Worm (Caenorhabditis elegans): Measurements from ENCODE around the gene C09F9.2.

The C09F9.2 gene

ce11 chrII:14739143-14739542 is 33.8 kb downstream of the C09F9.2 start, which contains the start of gene npr-34:
npr-34 (minus strand) TSS chrII:14739243.
- TF ChIP-seq fkh-6 (tag; optimal IDR thresholded peaks at IDR 0.05): no peak
- TF ChIP-seq che-1 (tag; optimal IDR thresholded peaks at IDR 0.05): no peak
- TF ChIP-seq dmd-4 (tag; optimal IDR thresholded peaks at IDR 0.05; ENCODE audit: borderline replicate concordance): no peak
- TF ChIP-seq sox-4 (tag; optimal IDR thresholded peaks at IDR 0.05): no peak
- TF ChIP-seq zip-5 (tag; optimal IDR thresholded peaks at IDR 0.05): no peak
- TF ChIP-seq elt-4 (tag; optimal IDR thresholded peaks at IDR 0.05): no peak
- TF ChIP-seq ceh-6 (GFP tag; optimal IDR thresholded peaks at IDR 0.05): no peak
- TF ChIP-seq npax-4 (tag; optimal IDR thresholded peaks at IDR 0.05): no peak
- TF ChIP-seq K09A11.1 (tag; optimal IDR thresholded peaks at IDR 0.05; ENCODE audit: insufficient read depth): no peak
- TF ChIP-seq lin-11 (tag; optimal IDR thresholded peaks at IDR 0.05): no peak
- TF ChIP-seq ceh-14 (tag; optimal IDR thresholded peaks at IDR 0.05): no peak
- no peak for TF ChIP-seq nhr-232 (tag; optimal IDR thresholded peaks at IDR 0.05)
- TF ChIP-seq tbx-2 (tag; optimal IDR thresholded peaks at IDR 0.05): no peak
- TF ChIP-seq ceh-30 (tag; optimal IDR thresholded peaks at IDR 0.05): no peak
- no peak for TF ChIP-seq ahr-1 (tag; optimal IDR thresholded peaks at IDR 0.05)
- TF ChIP-seq pat-9 (tag; optimal IDR thresholded peaks at IDR 0.05): no peak
- TF ChIP-seq ceh-31 (tag; optimal IDR thresholded peaks at IDR 0.05): no peak
- no peak for TF ChIP-seq unc-3 (GFP tag; conservative IDR thresholded peaks at IDR 0.05)
- TF ChIP-seq unc-3 (tag; optimal IDR thresholded peaks at IDR 0.05): no peak
- no peak for TF ChIP-seq gmeb-2 (tag; optimal IDR thresholded peaks at IDR 0.05)

DNA sequence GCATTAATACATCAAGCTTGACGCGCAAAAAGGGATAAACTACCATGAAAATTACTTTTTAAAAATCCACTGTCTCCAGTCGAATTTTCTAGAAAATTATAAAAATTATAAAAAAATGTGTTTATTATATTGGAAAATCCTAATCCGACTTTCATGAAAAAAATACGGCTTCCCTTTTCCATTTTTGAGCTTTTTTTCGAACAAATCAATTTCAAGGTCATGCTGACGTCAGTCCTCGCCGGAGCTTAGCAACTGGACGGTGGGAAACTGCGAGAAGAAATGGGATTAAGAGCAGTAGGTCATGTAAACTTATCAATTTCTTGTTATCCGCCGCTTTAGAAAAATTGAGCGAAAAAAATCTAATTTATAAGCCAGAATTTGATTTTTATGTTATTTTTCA is 39.8 kb downstream of the C09F9.2 start:
- no peak for TF ChIP-seq fkh-10 (GFP tag; optimal IDR thresholded peaks at IDR 0.05)
- no peak for TF ChIP-seq elt-4 (tag; optimal IDR thresholded peaks at IDR 0.05)
- no peak for TF ChIP-seq fkh-6 (tag; optimal IDR thresholded peaks at IDR 0.05)
- no peak for TF ChIP-seq unc-55 (GFP tag; optimal IDR thresholded peaks at IDR 0.05)
- TF ChIP-seq gmeb-2 (tag; optimal IDR thresholded peaks at IDR 0.05): no peak
- TF ChIP-seq pat-9 (tag; optimal IDR thresholded peaks at IDR 0.05): no peak
- TF ChIP-seq pag-3 (tag; optimal IDR thresholded peaks at IDR 0.05; ENCODE audit: borderline replicate concordance): no peak
- TF ChIP-seq odd-2 (tag; optimal IDR thresholded peaks at IDR 0.05): no peak
- no peak for TF ChIP-seq ama-1 (optimal IDR thresholded peaks at IDR 0.05)
- no peak for TF ChIP-seq tbx-2 (tag; optimal IDR thresholded peaks at IDR 0.05)
- TF ChIP-seq pros-1 (tag; optimal IDR thresholded peaks at IDR 0.05): no peak
- TF ChIP-seq lin-11 (tag; optimal IDR thresholded peaks at IDR 0.05): no peak
- no peak for TF ChIP-seq ztf-16 (tag; optimal IDR thresholded peaks at IDR 0.05)
- no peak for TF ChIP-seq sox-2 (GFP tag; IDR thresholded peaks at IDR 0.05)
- TF ChIP-seq ceh-9 (tag; optimal IDR thresholded peaks at IDR 0.05): no peak
- TF ChIP-seq lim-6 (tag; optimal IDR thresholded peaks at IDR 0.05): no peak
- TF ChIP-seq ceh-30 (tag; optimal IDR thresholded peaks at IDR 0.05): no peak

- TF ChIP-seq T23F11.4 (GFP tag; optimal IDR thresholded peaks at IDR 0.05): no peak
- no peak for TF ChIP-seq ceh-24 (tag; optimal IDR thresholded peaks at IDR 0.05)
- no peak for TF ChIP-seq ztf-16 (tag; optimal IDR thresholded peaks at IDR 0.05)
These were observed 47.1 kb downstream of the C09F9.2 start, which contains the start of gene smg-9 for ce11 chrII:14752187-14752959. smg-9 (minus strand) TSS chrII:14752849.

- no peak for TF ChIP-seq T23F11.4 (GFP tag; optimal IDR thresholded peaks at IDR 0.05)
- no peak for TF ChIP-seq syd-9 (tag; optimal IDR thresholded peaks at IDR 0.05)
- no peak for TF ChIP-seq ceh-2 (tag; optimal IDR thresholded peaks at IDR 0.05)
- TF ChIP-seq hlh-6 (tag; optimal IDR thresholded peaks at IDR 0.05): no peak
- no peak for TF ChIP-seq C08G9.2 (tag; optimal IDR thresholded peaks at IDR 0.05)
- no peak for TF ChIP-seq sox-4 (tag; optimal IDR thresholded peaks at IDR 0.05)
- TF ChIP-seq pha-2 (tag; optimal IDR thresholded peaks at IDR 0.05): no peak
- TF ChIP-seq elt-2 (tag; optimal IDR thresholded peaks at IDR 0.05): no peak
- no peak for TF ChIP-seq pax-1 (tag; optimal IDR thresholded peaks at IDR 0.05)
- TF ChIP-seq pha-4 (tag; optimal IDR thresholded peaks at IDR 0.05): no peak
- TF ChIP-seq ceh-18 (tag; optimal IDR thresholded peaks at IDR 0.05): no peak
- TF ChIP-seq ceh-48 (tag; optimal IDR thresholded peaks at IDR 0.05): no peak
- TF ChIP-seq sox-2 (GFP tag; IDR thresholded peaks at IDR 0.05): no peak
- no peak for TF ChIP-seq K02D7.2 (tag; optimal IDR thresholded peaks at IDR 0.05)
- TF ChIP-seq hlh-15 (tag; optimal IDR thresholded peaks at IDR 0.05): no peak
- TF ChIP-seq unc-3 (GFP tag; conservative IDR thresholded peaks at IDR 0.05): no peak
- TF ChIP-seq unc-3 (tag; optimal IDR thresholded peaks at IDR 0.05): no peak
- no peak for TF ChIP-seq sdc-2 (tag; optimal IDR thresholded peaks at IDR 0.05)
- no peak for TF ChIP-seq ceh-19 (GFP tag; optimal IDR thresholded peaks at IDR 0.05)
- TF ChIP-seq dve-1 (tag; optimal IDR thresholded peaks at IDR 0.05): no peak
These were observed 47.9 kb downstream of the C09F9.2 start for ce11 chrII:14753246-14753645.

All from whole organism, late embryonic.